Worm (Caenorhabditis elegans) whole organism, L1 larva: Measurements from ENCODE around the gene tbc-10.

Source experiments
- C16A3.4 ChIP-seq: fragments of 150-350 bp; optimal IDR thresholded peaks from 2 replicates; lab custom pipeline; 2014; ENCODE audit warnings: missing biosample characterization, missing genetic modification characterization
- ceh-88 ChIP-seq: fragments of 200-800 bp; sonication (Bioruptor generic); IDR thresholded peaks from 2 replicates; pipeline ENCODE4 v1.3.6; 2022; ENCODE audit warnings: missing genetic modification characterization, missing compliant biosample characterization
- efl-1 ChIP-seq, 4 experiments: fragments of 150-350 bp; optimal IDR thresholded peaks in 3 of 4; peaks in 1 of 4; 1 replicate in 1 of 4; 2 replicates in 3 of 4; lab custom pipeline; 2014; ENCODE audit warnings: missing biosample characterization in 2 of 4, missing genetic modification characterization in 2 of 4, missing genetic modification reagents in 2 of 4
- elt-2 ChIP-seq: sonication (generic microtip); optimal IDR thresholded peaks from 2 replicates; lab custom pipeline; 2016; ENCODE audit warnings: missing genetic modification characterization, mild to moderate bottlenecking, inconsistent platforms, missing compliant biosample characterization, missing genetic modification reagents
- jun-1 ChIP-seq: fragments of 150-350 bp; optimal IDR thresholded peaks from 2 replicates; lab custom pipeline; 2014; ENCODE audit warnings: missing biosample characterization, missing genetic modification reagents, missing genetic modification characterization
- mab-9 ChIP-seq: fragments of 200-800 bp; sonication (Bioruptor generic); IDR thresholded peaks from 2 replicates; pipeline ENCODE4 v1.3.6; 2022; ENCODE audit warnings: missing genetic modification reagents, missing genetic modification characterization, missing compliant biosample characterization
- snpc-4 ChIP-seq: fragments of 150-350 bp; optimal IDR thresholded peaks from 2 replicates; lab custom pipeline; 2014; ENCODE audit warnings: missing biosample characterization, missing genetic modification characterization
- unc-130 ChIP-seq: fragments of 150-350 bp; optimal IDR thresholded peaks from 2 replicates; lab custom pipeline; 2017; ENCODE audit warnings: missing biosample characterization, missing genetic modification characterization, inconsistent platforms
- unc-62 ChIP-seq: fragments of 150-350 bp; optimal IDR thresholded peaks from 2 replicates; lab custom pipeline; 2014; ENCODE audit warnings: missing biosample characterization, missing genetic modification reagents, missing genetic modification characterization
- zag-1 ChIP-seq: fragments of 150-350 bp; optimal IDR thresholded peaks from 2 replicates; lab custom pipeline; 2014; ENCODE audit warnings: missing biosample characterization, missing genetic modification characterization
- ztf-11 ChIP-seq, 2 experiments: sonication (generic microtip); optimal IDR thresholded peaks; 2 replicates each; lab custom pipeline; 2016 to 2017; ENCODE audit warnings: missing genetic modification characterization in 2 of 2, missing biosample characterization in 1 of 2, missing compliant biosample characterization in 1 of 2

DNA sequence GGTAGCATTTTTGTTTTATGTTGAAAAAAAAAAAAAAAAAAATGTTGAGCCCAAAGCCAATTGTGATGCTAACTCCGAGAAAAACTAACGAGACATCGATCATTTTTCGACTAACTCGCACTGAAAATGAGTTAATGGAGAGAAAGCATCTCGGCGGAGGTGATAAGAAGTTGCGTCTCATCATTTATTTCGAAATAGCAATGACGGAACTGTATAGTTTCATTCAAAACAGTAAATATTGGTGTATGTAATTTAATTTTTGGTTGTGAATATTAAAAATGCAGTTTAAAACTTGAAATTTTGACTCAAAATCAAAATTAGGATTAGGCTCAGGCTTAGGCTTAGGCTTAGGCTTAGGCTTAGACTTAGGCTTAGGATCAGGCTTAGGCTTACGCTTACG, 43.2 kb downstream of the tbc-10 start, which contains the start of gene clc-25:
- TF ChIP-seq efl-1 (optimal IDR thresholded peaks at IDR 0.05; lab: Kevin White, UChicago) = no peak
- TF ChIP-seq efl-1 (GFP tag; optimal IDR thresholded peaks at IDR 0.05 in 1 of 2; lab: Kevin White, UChicago) = no peak
- no peak for TF ChIP-seq mab-9 (GFP tag; lab: Robert Waterston, UW)
- TF ChIP-seq snpc-4 (tag; lab: Kevin White, UChicago) = no peak
- TF ChIP-seq unc-130 (tag; lab: Kevin White, UChicago) = no peak
- TF ChIP-seq unc-62 (GFP tag; lab: Kevin White, UChicago) = no peak
- no peak for TF ChIP-seq elt-2
- no peak for TF ChIP-seq jun-1 (tag; lab: Kevin White, UChicago)
- TF ChIP-seq zag-1 = no peak
- TF ChIP-seq C16A3.4 (tag; lab: Kevin White, UChicago) = no peak
- TF ChIP-seq ztf-11 (tag; optimal IDR thresholded peaks at IDR 0.05; lab: Kevin White, UChicago) = no peak
- TF ChIP-seq ceh-88 (GFP tag; lab: Robert Waterston, UW) = no peak
